Fruit fly (Drosophila melanogaster) whole organism, embryonic: ENCODE data around the gene RpL35.

Experiments used
- Abd-B ChIP-seq: fragments of 200-800 bp; sonication (Bioruptor generic); optimal IDR thresholded peaks from 2 replicates; lab custom pipeline; 2018; ENCODE audit warnings: missing biosample characterization, mild to moderate bottlenecking, missing genetic modification characterization, moderate library complexity
- Blimp-1 ChIP-seq: fragments of 200-800 bp; sonication (Bioruptor generic); optimal IDR thresholded peaks from 3 replicates; lab custom pipeline; 2018; ENCODE audit warnings: missing biosample characterization, missing genetic modification characterization, mild to moderate bottlenecking, moderate library complexity, missing genetic modification reagents
- CG10366 ChIP-seq: fragments of 200-800 bp; sonication (Bioruptor generic); IDR thresholded peaks from 2 replicates; pipeline ENCODE4 v1.3.6; 2022; ENCODE audit warnings: missing biosample characterization, missing genetic modification characterization
- CG12104 ChIP-seq: fragments of 200-800 bp; sonication (Bioruptor generic); optimal IDR thresholded peaks from 3 replicates; lab custom pipeline; 2016; ENCODE audit warnings: missing biosample characterization, missing genetic modification characterization
- CG12219 ChIP-seq: fragments of 200-800 bp; sonication (Bioruptor generic); optimal IDR thresholded peaks from 3 replicates; lab custom pipeline; 2018; ENCODE audit warnings: missing biosample characterization, mild to moderate bottlenecking, missing genetic modification characterization
- CG12659 ChIP-seq: fragments of 200-800 bp; sonication (Bioruptor generic); optimal IDR thresholded peaks from 3 replicates; lab custom pipeline; 2017; ENCODE audit warnings: mild to moderate bottlenecking, missing biosample characterization, missing genetic modification reagents, missing genetic modification characterization
- CG15073 ChIP-seq: fragments of 200-800 bp; sonication (Bioruptor generic); optimal IDR thresholded peaks from 2 replicates; lab custom pipeline; 2016; ENCODE audit warnings: missing biosample characterization, missing genetic modification characterization
- CG15514 ChIP-seq: fragments of 200-800 bp; sonication (Bioruptor generic); optimal IDR thresholded peaks from 3 replicates; lab custom pipeline; 2017; ENCODE audit warnings: missing biosample characterization, missing genetic modification characterization, mild to moderate bottlenecking, moderate library complexity, missing genetic modification reagents
- CG2712 ChIP-seq: fragments of 200-800 bp; optimal IDR thresholded peaks from 3 replicates; lab custom pipeline; 2019; ENCODE audit warnings: missing biosample characterization, mild to moderate bottlenecking, missing genetic modification characterization, moderate library complexity
- CG3163 ChIP-seq: fragments of 200-800 bp; sonication (Bioruptor generic); optimal IDR thresholded peaks from 3 replicates; lab custom pipeline; 2016; ENCODE audit warnings: missing biosample characterization, missing genetic modification characterization
- CG4820 ChIP-seq: fragments of 200-800 bp; sonication (Bioruptor generic); optimal IDR thresholded peaks from 3 replicates; lab custom pipeline; 2016; ENCODE audit warnings: missing biosample characterization, missing genetic modification characterization
- CG5245 ChIP-seq: fragments of 200-800 bp; sonication (Bioruptor generic); optimal IDR thresholded peaks from 3 replicates; lab custom pipeline; 2016; ENCODE audit warnings: missing biosample characterization, missing genetic modification characterization
- CG7786 ChIP-seq: fragments of 200-800 bp; sonication (Bioruptor generic); optimal IDR thresholded peaks from 2 replicates; lab custom pipeline; 2016; ENCODE audit warnings: missing biosample characterization, missing genetic modification characterization
- CG7839 ChIP-seq: fragments of 200-800 bp; sonication (Bioruptor generic); optimal IDR thresholded peaks from 3 replicates; lab custom pipeline; 2018; ENCODE audit warnings: missing biosample characterization, mild to moderate bottlenecking, missing genetic modification characterization, moderate library complexity
- CG8089 ChIP-seq: fragments of 200-800 bp; sonication (Bioruptor generic); optimal IDR thresholded peaks from 3 replicates; lab custom pipeline; 2016; ENCODE audit warnings: missing biosample characterization, missing genetic modification characterization
- CG9437 ChIP-seq: fragments of 200-800 bp; sonication (Bioruptor generic); optimal IDR thresholded peaks from 2 replicates; lab custom pipeline; 2018; ENCODE audit warnings: missing biosample characterization, mild to moderate bottlenecking, missing genetic modification characterization
- CG9727 ChIP-seq: fragments of 200-800 bp; sonication (Bioruptor generic); optimal IDR thresholded peaks from 3 replicates; lab custom pipeline; 2017; ENCODE audit warnings: missing biosample characterization, mild to moderate bottlenecking, missing genetic modification characterization
- CG9797 ChIP-seq: fragments of 200-800 bp; sonication (Bioruptor generic); optimal IDR thresholded peaks from 3 replicates; lab custom pipeline; 2018; ENCODE audit warnings: missing biosample characterization, mild to moderate bottlenecking, missing genetic modification characterization
- D19B ChIP-seq: fragments of 200-800 bp; sonication (Bioruptor generic); optimal IDR thresholded peaks from 2 replicates; lab custom pipeline; 2017; ENCODE audit warnings: missing biosample characterization, mild to moderate bottlenecking, missing genetic modification characterization
- Dfd ChIP-seq, 2 experiments: fragments of >200 bp; optimal IDR thresholded peaks; 2 replicates each; lab custom pipeline; 2017; ENCODE audit warnings: missing biosample characterization in 2 of 2, missing genetic modification characterization in 2 of 2
- Doc2 ChIP-seq: fragments of 200-800 bp; sonication (Bioruptor generic); IDR thresholded peaks from 2 replicates; pipeline ENCODE4 v1.3.6; 2022; ENCODE audit warnings: missing biosample characterization, missing genetic modification characterization
- Dref ChIP-seq: fragments of 200-800 bp; sonication (Bioruptor generic); IDR thresholded peaks from 2 replicates; pipeline ENCODE4 v1.3.6; 2022; ENCODE audit warnings: missing biosample characterization, missing genetic modification characterization
- Ets65A ChIP-seq: fragments of 200-800 bp; sonication (Bioruptor generic); peaks from one replicate; lab custom pipeline; 2016; ENCODE audit warnings: missing biosample characterization, missing genetic modification characterization
- Fer1 ChIP-seq: fragments of 200-800 bp; sonication (Bioruptor generic); optimal IDR thresholded peaks from 2 replicates; lab custom pipeline; 2017; ENCODE audit warnings: missing biosample characterization, mild to moderate bottlenecking, missing genetic modification characterization
- Fer3 ChIP-seq: fragments of 200-800 bp; sonication (Bioruptor generic); optimal IDR thresholded peaks from 2 replicates; lab custom pipeline; 2018; ENCODE audit warnings: missing biosample characterization, mild to moderate bottlenecking, missing genetic modification characterization, moderate library complexity
- GATAe ChIP-seq: fragments of 200-800 bp; sonication (Bioruptor generic); conservative IDR thresholded peaks from 2 replicates; pipeline ENCODE4 v1.3.6; 2022; ENCODE audit warnings: missing biosample characterization, missing genetic modification characterization
- Lpt ChIP-seq: fragments of >200 bp; optimal IDR thresholded peaks from 2 replicates; lab custom pipeline; 2018; ENCODE audit warnings: missing biosample characterization, missing genetic modification characterization
- Nf-YA ChIP-seq: fragments of 200-800 bp; sonication (Bioruptor generic); IDR thresholded peaks from 2 replicates; pipeline ENCODE4 v1.3.6; 2022; ENCODE audit warnings: missing biosample characterization, missing genetic modification characterization
- Opbp ChIP-seq: fragments of 200-800 bp; sonication (Bioruptor generic); IDR thresholded peaks from 3 replicates; pipeline ENCODE4 v1.3.6; 2022; ENCODE audit warnings: missing biosample characterization, missing genetic modification characterization; ENCODE audit not compliant: partially characterized antibody
- Side ChIP-seq: fragments of 200-800 bp; sonication (Bioruptor generic); optimal IDR thresholded peaks from 2 replicates; lab custom pipeline; 2016; ENCODE audit warnings: missing biosample characterization, missing genetic modification characterization
- Sry-β ChIP-seq: fragments of 200-800 bp; sonication (Bioruptor generic); optimal IDR thresholded peaks from 2 replicates; lab custom pipeline; 2018; ENCODE audit warnings: missing biosample characterization, mild to moderate bottlenecking, missing genetic modification characterization, moderate library complexity
- Xrp1 ChIP-seq: fragments of 200-800 bp; sonication (Bioruptor generic); IDR thresholded peaks from 2 replicates; pipeline ENCODE4 v1.3.6; 2022; ENCODE audit warnings: missing biosample characterization, missing genetic modification characterization
- ash1 ChIP-seq: fragments of 200-800 bp; sonication (Bioruptor generic); optimal IDR thresholded peaks from 2 replicates; lab custom pipeline; 2018; ENCODE audit warnings: missing biosample characterization, mild to moderate bottlenecking, missing genetic modification characterization
- bigmax ChIP-seq: fragments of 200-800 bp; sonication (Bioruptor generic); optimal IDR thresholded peaks from 2 replicates; lab custom pipeline; 2018; ENCODE audit warnings: missing biosample characterization, mild to moderate bottlenecking, missing genetic modification characterization
- cato ChIP-seq: fragments of 200-800 bp; sonication (Bioruptor generic); optimal IDR thresholded peaks from 2 replicates; lab custom pipeline; 2016; ENCODE audit warnings: missing biosample characterization, missing genetic modification characterization, borderline replicate concordance
- chif ChIP-seq, 2 experiments: fragments of 200-800 bp; sonication (Bioruptor generic); optimal IDR thresholded peaks; 3 replicates each; lab custom pipeline; 2016; ENCODE audit warnings: missing biosample characterization in 2 of 2, missing genetic modification characterization in 2 of 2
- cwo ChIP-seq: fragments of 200-800 bp; sonication (Bioruptor generic); optimal IDR thresholded peaks from 3 replicates; lab custom pipeline; 2017; ENCODE audit warnings: missing biosample characterization, missing genetic modification characterization, mild to moderate bottlenecking, moderate library complexity, missing genetic modification reagents
- disco-r ChIP-seq: fragments of 200-800 bp; sonication (Bioruptor generic); optimal IDR thresholded peaks from 2 replicates; lab custom pipeline; 2016; ENCODE audit warnings: missing biosample characterization, missing genetic modification characterization
- fru ChIP-seq: fragments of >200 bp; optimal IDR thresholded peaks from 2 replicates; lab custom pipeline; 2017
- gfzf ChIP-seq: fragments of 200-800 bp; sonication (Bioruptor generic); optimal IDR thresholded peaks from 2 replicates; lab custom pipeline; 2016; ENCODE audit warnings: missing biosample characterization, mild to moderate bottlenecking, missing genetic modification characterization, moderate library complexity
- gt ChIP-seq: fragments of 200-800 bp; sonication (Bioruptor generic); IDR thresholded peaks from 2 replicates; pipeline ENCODE4 v1.3.6; 2022; ENCODE audit warnings: missing biosample characterization, missing genetic modification characterization
- h ChIP-seq: fragments of >200 bp; optimal IDR thresholded peaks from 2 replicates; lab custom pipeline; 2017
- ind ChIP-seq: fragments of 200-800 bp; sonication (Bioruptor generic); optimal IDR thresholded peaks from 3 replicates; lab custom pipeline; 2016; ENCODE audit warnings: missing biosample characterization, missing genetic modification characterization
- jing ChIP-seq: fragments of 200-800 bp; sonication (Bioruptor generic); optimal IDR thresholded peaks from 2 replicates; lab custom pipeline; 2018; ENCODE audit warnings: missing biosample characterization, mild to moderate bottlenecking, missing genetic modification characterization
- jumu ChIP-seq: fragments of 200-800 bp; sonication (Bioruptor generic); optimal IDR thresholded peaks from 3 replicates; lab custom pipeline; 2016; ENCODE audit warnings: missing biosample characterization, missing genetic modification characterization
- lbe ChIP-seq: fragments of 200-800 bp; sonication (Bioruptor generic); optimal IDR thresholded peaks from 2 replicates; lab custom pipeline; 2016; ENCODE audit warnings: missing biosample characterization, mild to moderate bottlenecking, missing genetic modification characterization
- lmd ChIP-seq: fragments of 200-800 bp; sonication (Bioruptor generic); IDR thresholded peaks from 2 replicates; pipeline ENCODE4 v1.3.6; 2022; ENCODE audit warnings: missing biosample characterization, missing genetic modification characterization
- nerfin-2 ChIP-seq: fragments of 200-800 bp; sonication (Bioruptor generic); IDR thresholded peaks from 2 replicates; pipeline ENCODE4 v1.3.6; 2022; ENCODE audit warnings: missing biosample characterization, missing genetic modification characterization; ENCODE audit not compliant: partially characterized antibody
- nmo ChIP-seq: fragments of 200-800 bp; sonication (Bioruptor generic); optimal IDR thresholded peaks from 2 replicates; lab custom pipeline; 2018; ENCODE audit warnings: missing biosample characterization, mild to moderate bottlenecking, missing genetic modification characterization, moderate library complexity
- tin ChIP-seq: fragments of 200-800 bp; sonication (Bioruptor generic); optimal IDR thresholded peaks from 3 replicates; lab custom pipeline; 2016; ENCODE audit warnings: missing biosample characterization, missing genetic modification characterization
- tup ChIP-seq: fragments of 200-800 bp; sonication (Bioruptor generic); optimal IDR thresholded peaks from 2 replicates; lab custom pipeline; 2016; ENCODE audit warnings: missing biosample characterization, mild to moderate bottlenecking, missing genetic modification characterization, moderate library complexity
- zfh2 ChIP-seq: fragments of 200-800 bp; sonication (Bioruptor generic); optimal IDR thresholded peaks from 2 replicates; lab custom pipeline; 2016; ENCODE audit warnings: missing biosample characterization, missing genetic modification characterization

The RpL35 gene

dm6 chrX:5639083-5639482, 33.1 kb upstream of the RpL35 start (continued):
- TF ChIP-seq Blimp-1 (GFP tag; lab: Kevin White, UChicago) (peak; percentile 59), CG12104 (no peak), nmo (GFP tag; lab: Kevin White, UChicago) (peak; percentile 25), disco-r (GFP tag; lab: Kevin White, UChicago) (no peak), Fer1 (peak; percentile 24), jing (peak; percentile 4), CG12659 (GFP tag; lab: Kevin White, UChicago) (no peak)

- TF ChIP-seq CG4820 (GFP tag; lab: Kevin White, UChicago) = no peak
- TF ChIP-seq cato (GFP tag; lab: Kevin White, UChicago) = no peak
- no peak for TF ChIP-seq CG9797 (GFP tag; lab: Kevin White, UChicago)
- TF ChIP-seq GATAe (GFP tag; lab: Robert Waterston, UW) = no peak
- TF ChIP-seq Xrp1 (GFP tag; lab: Robert Waterston, UW) = peak; percentile 22; the same call in 1 of the 2 replicates
- TF ChIP-seq Doc2 (GFP tag; lab: Robert Waterston, UW) = no peak
- TF ChIP-seq Abd-B (GFP tag; lab: Kevin White, UChicago) = no peak
- TF ChIP-seq lbe (GFP tag; lab: Kevin White, UChicago) = no peak
- peak; percentile 8 for TF ChIP-seq tin (GFP tag; lab: Kevin White, UChicago)
- no peak for TF ChIP-seq Side (GFP tag; lab: Kevin White, UChicago)
- TF ChIP-seq Ets65A = no peak
- TF ChIP-seq ash1 (GFP tag; lab: Kevin White, UChicago) = no peak
- TF ChIP-seq Opbp = no peak
- no peak for TF ChIP-seq Nf-YA (GFP tag; lab: Robert Waterston, UW)
- TF ChIP-seq bigmax (GFP tag; lab: Kevin White, UChicago) = no peak
- peak in 1 of 2 experiments; percentile 41 for TF ChIP-seq chif (GFP tag; optimal IDR thresholded peaks at IDR 0.05; lab: Kevin White, UChicago)
- peak; percentile 41 for TF ChIP-seq CG2712 (tag; lab: Kevin White, UChicago)
- no peak for TF ChIP-seq h (lab: Kevin White, UChicago)
- no peak for TF ChIP-seq CG3163 (GFP tag; lab: Kevin White, UChicago)
- no peak for TF ChIP-seq lmd (GFP tag; lab: Robert Waterston, UW)
- TF ChIP-seq ind (GFP tag; lab: Kevin White, UChicago) = peak; percentile 14
- TF ChIP-seq CG7786 = no peak
- peak; percentile 5 for TF ChIP-seq CG8089 (GFP tag; lab: Kevin White, UChicago)
- TF ChIP-seq Dfd (GFP tag; optimal IDR thresholded peaks at IDR 0.05; lab: Kevin White, UChicago) = no peak
- TF ChIP-seq CG15073 = no peak
- TF ChIP-seq CG5245 = no peak
- TF ChIP-seq CG10366 (GFP tag; lab: Robert Waterston, UW) = no peak
- no peak for TF ChIP-seq Lpt (GFP tag; lab: Kevin White, UChicago)
- no peak for TF ChIP-seq CG7839 (tag; lab: Kevin White, UChicago)
- no peak for TF ChIP-seq Fer3 (tag; lab: Kevin White, UChicago)
- TF ChIP-seq CG9727 = peak; percentile 23
- TF ChIP-seq gfzf = no peak
- no peak for TF ChIP-seq D19B (GFP tag; lab: Kevin White, UChicago)
- TF ChIP-seq CG9437 (GFP tag; lab: Kevin White, UChicago) = no peak
- TF ChIP-seq jumu (GFP tag; lab: Kevin White, UChicago) = peak; percentile 13
- no peak for TF ChIP-seq tup (GFP tag; lab: Kevin White, UChicago)
- TF ChIP-seq zfh2 (GFP tag; lab: Kevin White, UChicago) = no peak
- TF ChIP-seq nerfin-2 (GFP tag; lab: Robert Waterston, UW) = no peak
- TF ChIP-seq fru = no peak
- no peak for TF ChIP-seq Dref
- TF ChIP-seq gt (GFP tag; lab: Robert Waterston, UW) = no peak
- TF ChIP-seq Sry-β (GFP tag; lab: Kevin White, UChicago) = no peak
- TF ChIP-seq cwo (GFP tag; lab: Kevin White, UChicago) = no peak
- TF ChIP-seq CG15514 = no peak
- no peak for TF ChIP-seq CG12219 (GFP tag; lab: Kevin White, UChicago)
Observed at dm6 chrX:5646228-5646627, 26.0 kb upstream of the RpL35 start.
